Fruit fly (Drosophila melanogaster) whole organism, pupa: Measurements from ENCODE around the gene Ptp69D.

ENCODE experiments used
- CG10348 ChIP-seq: fragments of 200-800 bp; sonication (Bioruptor generic); IDR thresholded peaks from 2 replicates; pipeline ENCODE4 v1.3.6; 2022; ENCODE audit warnings: missing biosample characterization, missing genetic modification characterization
- CG12605 ChIP-seq: fragments of 200-800 bp; sonication (Bioruptor generic); IDR thresholded peaks from 2 replicates; pipeline ENCODE4 v1.3.6; 2022; ENCODE audit warnings: missing biosample characterization, missing genetic modification characterization
- CG13204 ChIP-seq: fragments of 200-800 bp; sonication (Bioruptor generic); optimal IDR thresholded peaks from 2 replicates; lab custom pipeline; 2018; ENCODE audit warnings: missing biosample characterization, mild to moderate bottlenecking, missing genetic modification characterization, moderate library complexity
- CG14655 ChIP-seq: fragments of 200-800 bp; sonication (Bioruptor generic); optimal IDR thresholded peaks from 3 replicates; lab custom pipeline; 2017; ENCODE audit warnings: mild to moderate bottlenecking, missing biosample characterization, missing genetic modification reagents, missing genetic modification characterization
- CG15710 ChIP-seq: fragments of 200-800 bp; sonication (Bioruptor generic); optimal IDR thresholded peaks from 2 replicates; lab custom pipeline; 2018; ENCODE audit warnings: missing biosample characterization, mild to moderate bottlenecking, missing genetic modification characterization, moderate library complexity
- CG17806 ChIP-seq: fragments of 200-800 bp; sonication (Bioruptor generic); optimal IDR thresholded peaks from 2 replicates; lab custom pipeline; 2018; ENCODE audit warnings: missing biosample characterization, mild to moderate bottlenecking, missing genetic modification characterization, moderate library complexity
- CG32121 ChIP-seq: fragments of 200-800 bp; sonication (Bioruptor generic); IDR thresholded peaks from 2 replicates; pipeline ENCODE4 v1.3.6; 2022; ENCODE audit warnings: missing biosample characterization, missing genetic modification characterization
- CG34367 ChIP-seq: fragments of 200-800 bp; sonication (Bioruptor generic); optimal IDR thresholded peaks from 2 replicates; lab custom pipeline; 2018; ENCODE audit warnings: missing biosample characterization, mild to moderate bottlenecking, missing genetic modification characterization
- CG4496 ChIP-seq: fragments of 200-800 bp; sonication (Bioruptor generic); IDR thresholded peaks from 3 replicates; pipeline ENCODE4 v1.3.6; 2022; ENCODE audit warnings: missing biosample characterization, missing genetic modification characterization
- CG8159 ChIP-seq: fragments of 200-800 bp; sonication (Bioruptor generic); optimal IDR thresholded peaks from 3 replicates; lab custom pipeline; 2018; ENCODE audit warnings: missing biosample characterization, mild to moderate bottlenecking, missing genetic modification characterization, moderate library complexity
- CG8301 ChIP-seq: fragments of 200-800 bp; sonication (Bioruptor generic); optimal IDR thresholded peaks from 2 replicates; lab custom pipeline; 2018; ENCODE audit warnings: missing biosample characterization, mild to moderate bottlenecking, missing genetic modification characterization
- CG9948 ChIP-seq: fragments of 200-800 bp; sonication (Bioruptor generic); optimal IDR thresholded peaks from 2 replicates; lab custom pipeline; 2018; ENCODE audit warnings: missing biosample characterization, mild to moderate bottlenecking, missing genetic modification characterization, moderate library complexity
- D1 ChIP-seq: fragments of 200-800 bp; sonication (Bioruptor generic); optimal IDR thresholded peaks from 2 replicates; lab custom pipeline; 2018; ENCODE audit warnings: missing biosample characterization, mild to moderate bottlenecking, missing genetic modification characterization, moderate library complexity
- EcR ChIP-seq: fragments of 200-800 bp; sonication (Bioruptor generic); optimal IDR thresholded peaks from 3 replicates; lab custom pipeline; 2019; ENCODE audit warnings: missing biosample characterization, missing genetic modification characterization, mild to moderate bottlenecking, moderate library complexity, missing genetic modification reagents
- Ets98B ChIP-seq: fragments of 200-800 bp; sonication (Bioruptor generic); IDR thresholded peaks from 2 replicates; pipeline ENCODE4 v1.3.6; 2022; ENCODE audit warnings: missing biosample characterization, missing genetic modification characterization
- Pif1A ChIP-seq: fragments of 200-800 bp; sonication (Bioruptor generic); optimal IDR thresholded peaks from 3 replicates; lab custom pipeline; 2016; ENCODE audit warnings: missing biosample characterization, missing genetic modification characterization
- Pif1B ChIP-seq: fragments of 200-800 bp; sonication (Bioruptor generic); optimal IDR thresholded peaks from 3 replicates; lab custom pipeline; 2016; ENCODE audit warnings: missing biosample characterization, missing genetic modification characterization
- Snoo ChIP-seq: fragments of 200-800 bp; sonication (Bioruptor generic); optimal IDR thresholded peaks from 3 replicates; lab custom pipeline; 2017; ENCODE audit warnings: missing biosample characterization, mild to moderate bottlenecking, missing genetic modification characterization, inconsistent platforms
- fd96Ca ChIP-seq: fragments of 200-800 bp; sonication (Bioruptor generic); IDR thresholded peaks from 3 replicates; pipeline ENCODE4 v1.3.6; 2022; ENCODE audit warnings: missing biosample characterization, missing genetic modification characterization
- gl ChIP-seq: fragments of 200-800 bp; sonication (Bioruptor generic); optimal IDR thresholded peaks from 2 replicates; lab custom pipeline; 2018; ENCODE audit warnings: missing biosample characterization, mild to moderate bottlenecking, missing genetic modification characterization
- rn ChIP-seq: fragments of 200-800 bp; sonication (Bioruptor generic); IDR thresholded peaks from 2 replicates; pipeline ENCODE4 v1.3.6; 2022; ENCODE audit warnings: missing biosample characterization, missing genetic modification characterization

The Ptp69D gene

DNA sequence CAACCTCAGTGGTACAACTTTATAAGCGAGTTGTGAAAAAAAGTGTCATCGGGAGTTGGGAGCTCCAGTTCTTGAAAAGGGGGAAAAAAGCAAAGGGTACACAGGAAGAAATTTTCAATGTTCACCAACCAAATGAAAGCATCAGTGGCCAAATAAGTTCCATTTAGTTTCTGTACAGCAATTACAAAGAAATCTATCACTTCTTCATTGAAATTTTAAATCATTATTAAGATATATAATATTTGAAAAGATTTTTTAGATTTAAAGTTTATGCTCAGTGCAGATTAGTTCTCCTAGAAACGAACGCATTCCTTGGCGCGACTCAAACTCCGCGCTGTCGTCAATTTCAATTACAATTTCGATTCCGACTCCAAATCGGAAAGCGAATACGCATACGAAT is 33.4 kb upstream of the Ptp69D start:
- TF ChIP-seq CG34367 (tag; lab: Kevin White, UChicago) = peak; percentile 33
- no peak for TF ChIP-seq EcR (GFP tag; lab: Kevin White, UChicago)
- TF ChIP-seq CG8159 (tag; lab: Kevin White, UChicago) = peak; percentile 34
- peak; percentile 13 for TF ChIP-seq CG14655
- TF ChIP-seq Snoo (tag; lab: Kevin White, UChicago) = no peak
- peak; percentile 48 for TF ChIP-seq CG15710 (tag; lab: Kevin White, UChicago)
- peak; percentile 54 for TF ChIP-seq CG17806 (tag; lab: Kevin White, UChicago)
- TF ChIP-seq rn (GFP tag; lab: Robert Waterston, UW) = no peak
- peak; percentile 42 for TF ChIP-seq CG9948 (tag; lab: Kevin White, UChicago)

DNA sequence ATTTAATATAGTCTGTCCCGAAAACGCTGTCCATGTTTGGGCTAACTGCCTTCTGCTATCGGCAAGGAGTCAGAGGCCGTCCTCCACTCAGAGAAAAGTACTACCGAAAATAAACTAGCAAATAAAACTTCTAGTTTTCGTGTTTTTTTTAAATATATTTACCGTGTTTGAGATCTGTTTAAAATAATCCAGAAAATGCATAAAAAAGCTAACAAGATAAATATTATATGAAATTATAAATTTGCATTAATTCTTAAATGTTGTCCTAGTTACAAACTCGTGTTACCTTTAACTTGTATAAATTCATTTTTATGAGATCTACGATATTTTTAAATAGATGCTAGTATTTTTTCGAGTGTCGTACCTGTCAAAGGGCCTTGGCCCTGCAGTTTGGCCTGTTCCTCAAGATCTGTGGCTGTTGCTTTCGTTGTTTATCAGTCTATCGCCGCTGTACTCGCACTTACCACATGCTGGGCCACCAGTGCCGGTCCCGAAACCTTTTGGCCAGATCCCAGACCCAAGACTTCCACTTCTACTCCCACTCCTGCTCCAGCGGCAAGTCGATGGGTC is 31.2 kb upstream of the Ptp69D start:
- no peak for TF ChIP-seq Ets98B
- TF ChIP-seq EcR (GFP tag; lab: Kevin White, UChicago) = no peak
- no peak for TF ChIP-seq CG32121 (GFP tag; lab: Robert Waterston, UW)
- TF ChIP-seq CG10348 = no peak
- peak; percentile 27 for TF ChIP-seq Pif1B
- TF ChIP-seq CG34367 (tag; lab: Kevin White, UChicago) = no peak
- peak; percentile 81 for TF ChIP-seq CG8159 (tag; lab: Kevin White, UChicago)
- TF ChIP-seq D1 (tag; lab: Kevin White, UChicago) = peak; percentile 58
- TF ChIP-seq gl (tag; lab: Kevin White, UChicago) = no peak
- peak; percentile 16 for TF ChIP-seq CG15710 (tag; lab: Kevin White, UChicago)
- TF ChIP-seq fd96Ca (GFP tag; lab: Robert Waterston, UW) = no peak
- TF ChIP-seq CG14655 = peak; percentile 50
- TF ChIP-seq rn (GFP tag; lab: Robert Waterston, UW) = no peak
- peak; percentile 52 for TF ChIP-seq CG17806 (tag; lab: Kevin White, UChicago)
- TF ChIP-seq CG13204 (GFP tag; lab: Kevin White, UChicago) = no peak
- peak; percentile 33 for TF ChIP-seq Snoo (tag; lab: Kevin White, UChicago)
- TF ChIP-seq CG4496 (GFP tag; lab: Robert Waterston, UW) = no peak
- TF ChIP-seq CG12605 (GFP tag; lab: Robert Waterston, UW) = no peak
- peak; percentile 27 for TF ChIP-seq Pif1A (GFP tag; lab: Kevin White, UChicago)
- TF ChIP-seq CG8301 (tag; lab: Kevin White, UChicago) = peak; percentile 0
- TF ChIP-seq CG9948 (tag; lab: Kevin White, UChicago) = peak; percentile 67

DNA sequence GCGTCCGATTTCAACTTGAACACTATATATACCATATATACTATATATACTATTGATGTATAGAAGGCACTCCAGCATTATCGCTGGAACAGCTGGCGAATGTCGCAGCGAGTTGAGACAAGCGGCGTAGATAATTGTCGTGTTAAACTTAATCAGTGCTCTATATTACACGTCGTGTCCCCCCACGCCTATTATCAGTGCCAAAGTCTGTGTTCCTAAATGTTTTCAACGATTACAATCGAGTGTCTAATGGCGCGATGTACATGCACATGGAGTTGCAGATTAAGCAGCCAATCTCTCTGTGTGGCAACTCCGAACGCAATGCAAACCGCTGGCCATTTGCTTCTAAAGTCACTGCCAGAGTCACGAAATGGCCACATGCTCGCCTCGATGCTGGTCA is 30.4 kb upstream of the Ptp69D start:
- no peak for TF ChIP-seq Pif1B
- TF ChIP-seq gl (tag; lab: Kevin White, UChicago) = no peak
- TF ChIP-seq CG10348 = no peak
- TF ChIP-seq CG9948 (tag; lab: Kevin White, UChicago) = no peak
- no peak for TF ChIP-seq CG17806 (tag; lab: Kevin White, UChicago)
- TF ChIP-seq Pif1A (GFP tag; lab: Kevin White, UChicago) = no peak
- TF ChIP-seq CG34367 (tag; lab: Kevin White, UChicago) = no peak
- TF ChIP-seq fd96Ca (GFP tag; lab: Robert Waterston, UW) = no peak
- TF ChIP-seq Ets98B = no peak
- TF ChIP-seq, all 21 proteins: peak for 0

DNA sequence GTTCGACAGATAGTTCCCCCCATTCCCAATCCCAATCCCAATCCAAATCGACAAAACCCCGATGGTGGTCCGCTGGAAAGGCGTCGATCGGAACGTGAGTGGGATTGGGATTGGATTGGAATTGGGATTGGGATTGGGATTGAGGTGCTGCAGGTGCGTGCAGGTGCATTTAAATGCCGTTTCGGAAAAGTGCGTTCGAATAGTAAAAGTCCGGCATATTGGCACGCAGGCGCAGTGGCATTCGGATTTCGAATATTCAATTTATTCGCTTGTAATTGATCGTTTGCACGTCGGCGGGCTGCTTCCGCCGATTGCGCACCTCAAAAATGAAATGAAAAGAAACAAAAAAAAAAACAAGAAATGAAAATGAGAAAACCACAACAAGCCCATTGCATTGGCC is 29.4 kb upstream of the Ptp69D start:
- TF ChIP-seq CG9948 (tag; lab: Kevin White, UChicago) = no peak
- TF ChIP-seq Snoo (tag; lab: Kevin White, UChicago) = no peak
- no peak for TF ChIP-seq CG8159 (tag; lab: Kevin White, UChicago)
- TF ChIP-seq fd96Ca (GFP tag; lab: Robert Waterston, UW) = no peak
- no peak for TF ChIP-seq EcR (GFP tag; lab: Kevin White, UChicago)
- no peak for TF ChIP-seq Pif1A (GFP tag; lab: Kevin White, UChicago)
- TF ChIP-seq CG12605 (GFP tag; lab: Robert Waterston, UW) = no peak

DNA sequence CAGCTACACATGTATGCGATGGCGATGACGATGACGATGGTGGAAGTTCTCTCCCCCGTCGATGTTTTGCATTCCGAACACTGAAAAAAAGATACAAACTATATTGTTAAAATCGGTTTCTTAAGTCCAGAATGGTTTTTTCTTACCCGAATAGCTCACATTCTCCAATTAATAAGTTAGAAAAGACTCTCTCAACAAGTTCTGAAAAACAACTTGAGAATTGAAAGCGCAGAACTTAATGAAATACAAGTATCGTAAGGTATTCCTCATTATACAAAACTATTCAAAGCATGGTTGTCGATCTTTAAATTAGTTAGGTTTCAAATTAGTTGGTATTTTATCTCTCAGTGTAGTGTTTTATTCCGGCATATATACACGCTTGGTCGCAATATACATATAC is 28.3 kb upstream of the Ptp69D start:
- peak; percentile 74 for TF ChIP-seq CG8159 (tag; lab: Kevin White, UChicago)
- no peak for TF ChIP-seq CG13204 (GFP tag; lab: Kevin White, UChicago)
- TF ChIP-seq CG4496 (GFP tag; lab: Robert Waterston, UW) = no peak
- TF ChIP-seq fd96Ca (GFP tag; lab: Robert Waterston, UW) = no peak
- peak; percentile 41 for TF ChIP-seq CG15710 (tag; lab: Kevin White, UChicago)
- no peak for TF ChIP-seq D1 (tag; lab: Kevin White, UChicago)
- peak; percentile 6 for TF ChIP-seq CG34367 (tag; lab: Kevin White, UChicago)
- TF ChIP-seq CG14655 = peak; percentile 46
- no peak for TF ChIP-seq CG12605 (GFP tag; lab: Robert Waterston, UW)
- TF ChIP-seq CG10348 = no peak
- TF ChIP-seq Snoo (tag; lab: Kevin White, UChicago) = no peak
- TF ChIP-seq CG9948 (tag; lab: Kevin White, UChicago) = peak; percentile 59
- peak; percentile 43 for TF ChIP-seq Pif1A (GFP tag; lab: Kevin White, UChicago)
- TF ChIP-seq Pif1B = no peak
- TF ChIP-seq Ets98B = no peak
- no peak for TF ChIP-seq EcR (GFP tag; lab: Kevin White, UChicago)
- TF ChIP-seq rn (GFP tag; lab: Robert Waterston, UW) = no peak
- TF ChIP-seq CG17806 (tag; lab: Kevin White, UChicago) = peak; percentile 67
- TF ChIP-seq CG8301 (tag; lab: Kevin White, UChicago) = peak; percentile 41
- no peak for TF ChIP-seq CG32121 (GFP tag; lab: Robert Waterston, UW)
- TF ChIP-seq gl (tag; lab: Kevin White, UChicago) = no peak
